Fruit fly (Drosophila melanogaster): ENCODE data around the gene CG4174.

CG4174 gene

DNA sequence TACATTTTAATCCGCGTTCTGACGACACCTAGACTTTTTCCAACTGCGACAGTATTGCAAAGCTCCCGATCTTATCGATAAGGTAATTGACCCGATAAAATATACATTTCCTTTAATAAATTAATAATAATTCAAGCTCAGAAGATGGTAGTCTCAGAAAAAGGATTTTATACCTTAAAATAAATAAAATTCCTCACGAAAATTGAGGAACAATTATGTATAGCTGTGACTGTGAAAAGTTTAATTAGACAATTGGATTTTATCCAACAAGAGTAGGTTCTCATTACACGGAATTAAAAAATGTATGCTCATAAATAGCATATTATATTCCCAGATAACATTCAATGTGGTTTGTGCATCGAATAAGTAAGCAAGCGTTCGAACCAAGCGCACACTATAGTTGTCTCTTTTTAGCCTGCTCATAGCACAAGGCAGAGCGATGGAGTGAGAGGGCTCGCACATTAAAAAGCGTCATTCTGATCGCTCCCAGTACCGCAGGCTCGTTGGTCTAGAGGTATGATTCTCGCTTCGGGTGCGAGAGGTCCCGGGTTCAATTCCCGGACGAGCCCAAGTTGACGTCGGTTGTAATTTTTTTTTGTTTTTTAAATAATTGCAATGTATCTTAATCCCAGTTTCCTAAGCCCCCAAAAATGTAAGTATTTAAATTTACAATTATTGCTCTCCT lies at the start of gene CG4174, which contains the start of gene CG13380:
Gene CG4174, minus strand, starts transcription at position 51 of the 685 bp plus-strand sequence.
Gene CG13380, minus strand, starts transcription at position 51 of the 685 bp plus-strand sequence.
- no peak for TF ChIP-seq usp (GFP tag; optimal IDR thresholded peaks at IDR 0.05)
- no peak for TF ChIP-seq pan (optimal IDR thresholded peaks at IDR 0.05)
- no peak for TF ChIP-seq Dll (optimal IDR thresholded peaks at IDR 0.05)
- no peak for TF ChIP-seq CG8478 (optimal IDR thresholded peaks at IDR 0.05)
- no peak for TF ChIP-seq EcR (GFP tag; optimal IDR thresholded peaks at IDR 0.05)
- no peak for TF ChIP-seq psq (optimal IDR thresholded peaks at IDR 0.05)

- no peak for TF ChIP-seq CG8478 (optimal IDR thresholded peaks at IDR 0.05)
- TF ChIP-seq pan (optimal IDR thresholded peaks at IDR 0.05), result no peak
- no peak for TF ChIP-seq Dll (optimal IDR thresholded peaks at IDR 0.05)
- no peak for TF ChIP-seq EcR (GFP tag; optimal IDR thresholded peaks at IDR 0.05)
- no peak for TF ChIP-seq usp (GFP tag; optimal IDR thresholded peaks at IDR 0.05)
- no peak for TF ChIP-seq psq (optimal IDR thresholded peaks at IDR 0.05)
Observed at dm6 chr3L:18667115-18667514, 49.4 kb upstream of the CG4174 start, which contains the start of gene CG42495. TSS of gene CG42495 (plus strand) at chr3L:18667361.

DNA sequence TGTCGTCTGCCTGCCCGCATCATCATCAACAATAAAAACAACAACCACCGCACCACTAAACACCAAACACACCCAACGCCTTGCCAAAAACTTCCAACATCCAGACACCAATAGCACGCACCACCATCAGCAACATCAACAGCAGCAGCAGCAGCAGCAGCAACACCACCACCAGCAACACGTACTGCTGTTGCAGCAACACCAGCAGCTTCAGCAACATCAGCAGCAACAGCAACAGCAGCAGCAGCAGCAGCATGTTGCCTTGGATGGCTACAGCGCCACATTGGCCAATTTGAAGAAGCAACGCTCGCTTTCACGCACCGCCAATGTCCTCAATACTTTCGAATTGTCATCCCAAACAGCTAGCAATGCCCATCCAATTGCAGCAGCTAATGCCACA lies 47.9 kb upstream of the CG4174 start:
- TF ChIP-seq Dll (optimal IDR thresholded peaks at IDR 0.05) (no peak), usp (GFP tag; optimal IDR thresholded peaks at IDR 0.05) (no peak)

DNA sequence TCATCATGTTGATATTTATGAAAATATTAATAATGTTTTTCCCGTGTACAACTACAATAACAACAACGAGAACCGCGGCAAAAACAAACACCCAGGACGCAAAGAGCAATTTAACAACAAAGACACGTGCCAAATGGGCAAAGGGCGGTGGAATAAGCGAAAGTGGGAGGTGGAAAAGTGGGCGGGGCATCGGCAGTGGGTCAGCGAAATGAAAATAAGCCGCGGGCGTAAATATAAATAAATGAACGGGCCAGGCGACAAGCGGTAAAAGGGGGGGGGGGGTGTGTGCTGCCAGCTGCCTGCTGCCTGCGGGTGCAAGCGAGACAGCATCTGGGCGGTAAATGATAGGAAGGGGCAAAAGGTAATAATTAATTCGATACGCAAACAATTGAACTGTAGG lies 36.0 kb upstream of the CG4174 start:
- TF ChIP-seq CG8478 (optimal IDR thresholded peaks at IDR 0.05) (no peak), usp (GFP tag; optimal IDR thresholded peaks at IDR 0.05) (no peak), EcR (GFP tag; optimal IDR thresholded peaks at IDR 0.05) (no peak), pan (optimal IDR thresholded peaks at IDR 0.05) (no peak), Dll (optimal IDR thresholded peaks at IDR 0.05) (no peak), psq (optimal IDR thresholded peaks at IDR 0.05) (no peak)

DNA sequence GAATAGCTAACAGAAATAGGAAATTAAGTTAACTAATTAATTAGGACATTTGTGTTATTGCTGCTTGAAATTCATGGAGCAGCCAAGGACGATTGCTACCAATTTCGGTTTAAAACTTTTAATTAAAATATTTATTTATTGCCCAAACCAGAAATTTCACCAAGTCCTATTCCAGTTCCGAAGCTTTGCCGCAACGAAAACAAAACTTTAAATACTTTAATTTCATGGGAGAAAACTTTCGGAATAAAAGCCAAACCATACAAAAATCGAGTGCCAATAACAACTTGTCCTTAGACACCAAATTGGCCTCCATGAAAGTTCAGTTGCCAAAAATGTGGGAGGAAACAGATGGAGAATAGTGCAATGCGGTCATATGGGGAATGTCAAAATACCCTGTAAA lies 25.5 kb upstream of the CG4174 start:
- TF ChIP-seq CG8478 (optimal IDR thresholded peaks at IDR 0.05), result no peak
- no peak for TF ChIP-seq Dll (optimal IDR thresholded peaks at IDR 0.05)
- TF ChIP-seq pan (optimal IDR thresholded peaks at IDR 0.05), result no peak
- no peak for TF ChIP-seq EcR (GFP tag; optimal IDR thresholded peaks at IDR 0.05)
- no peak for TF ChIP-seq psq (optimal IDR thresholded peaks at IDR 0.05)
- TF ChIP-seq usp (GFP tag; optimal IDR thresholded peaks at IDR 0.05), result no peak

dm6 chr3L:18640584-18641527 lies 23.1 kb upstream of the CG4174 start:
- TF ChIP-seq usp (GFP tag; optimal IDR thresholded peaks at IDR 0.05), result no peak
- no peak for TF ChIP-seq Dll (optimal IDR thresholded peaks at IDR 0.05)
- TF ChIP-seq CG8478 (optimal IDR thresholded peaks at IDR 0.05), result no peak
- TF ChIP-seq psq (optimal IDR thresholded peaks at IDR 0.05), result no peak
- TF ChIP-seq pan (optimal IDR thresholded peaks at IDR 0.05), result no peak
- TF ChIP-seq EcR (GFP tag; optimal IDR thresholded peaks at IDR 0.05), result no peak

- TF ChIP-seq Dll (optimal IDR thresholded peaks at IDR 0.05) (no peak), usp (GFP tag; optimal IDR thresholded peaks at IDR 0.05) (no peak), CG8478 (optimal IDR thresholded peaks at IDR 0.05) (no peak)
Observed at dm6 chr3L:18638487-18638886, 20.7 kb upstream of the CG4174 start.

- no peak for TF ChIP-seq EcR (GFP tag; optimal IDR thresholded peaks at IDR 0.05)
- no peak for TF ChIP-seq usp (GFP tag; optimal IDR thresholded peaks at IDR 0.05)
- TF ChIP-seq psq (optimal IDR thresholded peaks at IDR 0.05), result no peak
- TF ChIP-seq CG8478 (optimal IDR thresholded peaks at IDR 0.05), result no peak
- TF ChIP-seq pan (optimal IDR thresholded peaks at IDR 0.05), result no peak
- TF ChIP-seq Dll (optimal IDR thresholded peaks at IDR 0.05), result no peak
Observed at dm6 chr3L:18638043-18638442, 20.3 kb upstream of the CG4174 start.

DNA sequence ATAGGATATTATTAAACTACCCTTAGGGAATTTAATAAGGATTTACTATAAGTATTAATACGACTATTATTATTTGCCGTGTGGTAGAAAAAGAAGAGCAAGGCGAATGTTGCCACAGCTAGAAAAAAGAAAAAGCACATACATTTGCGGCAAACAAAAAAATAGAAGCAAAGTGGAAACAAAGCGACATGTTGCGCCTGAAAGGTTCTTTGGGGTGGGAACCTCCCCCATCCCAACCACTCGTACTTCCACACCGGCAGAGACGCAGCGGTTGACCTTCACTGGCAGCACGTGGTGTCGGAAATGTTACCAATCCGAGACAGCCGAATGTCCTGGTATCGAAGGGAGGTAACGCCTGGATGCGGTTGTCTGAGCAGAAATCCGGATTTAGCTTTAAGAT lies 19.6 kb upstream of the CG4174 start:
- TF ChIP-seq EcR (GFP tag; optimal IDR thresholded peaks at IDR 0.05), result no peak
- no peak for TF ChIP-seq psq (optimal IDR thresholded peaks at IDR 0.05)
- TF ChIP-seq pan (optimal IDR thresholded peaks at IDR 0.05), result no peak
- TF ChIP-seq CG8478 (optimal IDR thresholded peaks at IDR 0.05), result no peak
- TF ChIP-seq Dll (optimal IDR thresholded peaks at IDR 0.05), result no peak
- no peak for TF ChIP-seq usp (GFP tag; optimal IDR thresholded peaks at IDR 0.05)

dm6 chr3L:18636782-18637181 lies 19.0 kb upstream of the CG4174 start:
- no peak for TF ChIP-seq Dll (optimal IDR thresholded peaks at IDR 0.05)
- TF ChIP-seq psq (optimal IDR thresholded peaks at IDR 0.05), result no peak
- TF ChIP-seq CG8478 (optimal IDR thresholded peaks at IDR 0.05), result no peak
- TF ChIP-seq EcR (GFP tag; optimal IDR thresholded peaks at IDR 0.05), result no peak
- TF ChIP-seq pan (optimal IDR thresholded peaks at IDR 0.05), result no peak
- no peak for TF ChIP-seq usp (GFP tag; optimal IDR thresholded peaks at IDR 0.05)

- TF ChIP-seq usp (GFP tag; optimal IDR thresholded peaks at IDR 0.05) (no peak), pan (optimal IDR thresholded peaks at IDR 0.05) (peak; percentile 32)
Observed at dm6 chr3L:18634792-18635471, 17.2 kb upstream of the CG4174 start.

dm6 chr3L:18633084-18633483 lies 15.3 kb upstream of the CG4174 start:
- TF ChIP-seq psq (optimal IDR thresholded peaks at IDR 0.05), result no peak
- TF ChIP-seq Dll (optimal IDR thresholded peaks at IDR 0.05), result no peak
- TF ChIP-seq EcR (GFP tag; optimal IDR thresholded peaks at IDR 0.05), result no peak
- TF ChIP-seq CG8478 (optimal IDR thresholded peaks at IDR 0.05), result no peak
- no peak for TF ChIP-seq pan (optimal IDR thresholded peaks at IDR 0.05)
- TF ChIP-seq usp (GFP tag; optimal IDR thresholded peaks at IDR 0.05), result no peak

All from whole organism.